Fruit fly (Drosophila melanogaster): ENCODE measurements around the gene Glut4EF.

The Glut4EF gene

DNA sequence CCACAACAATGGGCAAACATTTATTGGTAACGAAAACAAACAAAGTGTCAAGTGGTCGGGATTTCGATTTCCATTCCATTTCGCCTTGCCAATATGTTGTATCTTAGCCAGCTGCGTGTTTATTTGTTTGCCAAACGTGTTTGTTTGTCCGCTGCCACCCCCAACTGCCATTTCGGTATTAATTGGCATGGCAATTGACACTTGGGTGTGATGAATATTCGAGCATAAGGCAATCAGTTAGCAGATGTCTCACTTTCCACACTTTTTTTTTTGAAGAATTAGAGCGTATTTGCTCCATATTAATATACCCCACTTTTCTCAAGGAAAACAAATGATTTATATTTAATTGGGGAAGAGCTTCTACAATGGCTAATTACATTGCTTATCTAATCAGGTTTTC is 157.0 kb downstream of the Glut4EF start:
- TF ChIP-seq CG6808 (GFP tag; optimal IDR thresholded peaks at IDR 0.05) (no peak), CG3032 (tag; optimal IDR thresholded peaks at IDR 0.05) (no peak), CG15336 (GFP tag; IDR thresholded peaks at IDR 0.05) (no peak), Eip78C (GFP tag) (no peak), acj6 (GFP tag; optimal IDR thresholded peaks at IDR 0.05) (no peak), fd85E (GFP tag; optimal IDR thresholded peaks at IDR 0.05) (no peak), CG11902 (GFP tag; optimal IDR thresholded peaks at IDR 0.05) (no peak), OdsH (GFP tag; optimal IDR thresholded peaks at IDR 0.05) (no peak), lz (GFP tag; optimal IDR thresholded peaks at IDR 0.05) (no peak), net (GFP tag; optimal IDR thresholded peaks at IDR 0.05) (no peak), dsx (GFP tag; optimal IDR thresholded peaks at IDR 0.05; ENCODE audit: poor library complexity, severe bottlenecking) (no peak), CG31627 (GFP tag; optimal IDR thresholded peaks at IDR 0.05) (no peak), CG6792 (GFP tag; optimal IDR thresholded peaks at IDR 0.05) (no peak), Hr38 (GFP tag; optimal IDR thresholded peaks at IDR 0.05) (no peak), fd59A (GFP tag; optimal IDR thresholded peaks at IDR 0.05) (no peak), Lpt (GFP tag; optimal IDR thresholded peaks at IDR 0.05) (no peak)

DNA sequence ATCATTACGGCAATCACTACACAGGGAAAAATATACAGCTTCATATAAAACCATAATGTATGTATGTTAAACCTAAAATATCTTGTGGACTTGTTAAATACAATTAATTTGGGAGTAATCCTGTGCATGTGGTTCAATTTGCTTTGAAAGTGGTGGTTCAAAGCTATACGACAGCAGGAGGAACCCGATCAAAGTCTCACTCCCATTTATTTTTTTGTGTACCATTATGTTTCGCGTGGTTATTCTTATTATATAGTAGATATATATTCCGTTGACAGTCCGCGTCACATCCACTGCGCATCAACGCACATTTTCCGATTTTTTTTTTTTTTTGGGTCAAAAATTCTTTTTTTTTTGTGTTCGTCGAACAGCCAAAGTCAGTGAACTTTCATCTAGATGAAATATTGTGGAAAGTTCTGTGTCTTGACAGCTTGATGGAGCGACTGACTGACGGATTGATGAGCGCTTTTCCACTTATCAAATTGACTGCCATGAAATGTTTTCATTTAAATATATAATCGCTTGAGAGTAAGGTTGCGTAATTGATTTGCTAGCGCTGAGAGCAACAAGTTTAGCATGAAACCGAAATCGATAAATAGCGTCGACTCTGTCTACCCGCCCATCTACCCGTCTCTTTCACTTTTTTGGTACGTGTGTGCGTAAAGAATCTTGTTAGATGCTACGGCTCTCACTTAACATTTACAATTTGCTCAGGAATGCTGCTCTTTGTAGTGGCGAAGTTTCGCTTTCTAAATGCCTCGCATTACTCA is 158.7 kb downstream of the Glut4EF start:
- no peak for TF ChIP-seq OdsH (GFP tag; optimal IDR thresholded peaks at IDR 0.05)
- TF ChIP-seq CG11294 (GFP tag; IDR thresholded peaks at IDR 0.05): no peak
- no peak for TF ChIP-seq eg (GFP tag; IDR thresholded peaks at IDR 0.05)
- no peak for TF ChIP-seq acj6 (GFP tag; optimal IDR thresholded peaks at IDR 0.05)
- TF ChIP-seq CG31627 (GFP tag; optimal IDR thresholded peaks at IDR 0.05): no peak
- TF ChIP-seq CG10669 (GFP tag; optimal IDR thresholded peaks at IDR 0.05): no peak
- TF ChIP-seq ss (GFP tag; optimal IDR thresholded peaks at IDR 0.05): no peak
- TF ChIP-seq spab (GFP tag; optimal IDR thresholded peaks at IDR 0.05): no peak
- peak; percentile 51 for TF ChIP-seq Eip78C (GFP tag)
- TF ChIP-seq CG6276 (GFP tag; optimal IDR thresholded peaks at IDR 0.05): peak; percentile 4
- TF ChIP-seq CG32006 (GFP tag; optimal IDR thresholded peaks at IDR 0.05): peak; percentile 44
- no peak for TF ChIP-seq net (GFP tag; optimal IDR thresholded peaks at IDR 0.05)
- TF ChIP-seq CG4318 (GFP tag; optimal IDR thresholded peaks at IDR 0.05): no peak
- TF ChIP-seq CG10631 (GFP tag; optimal IDR thresholded peaks at IDR 0.05): no peak
- TF ChIP-seq Gug (GFP tag; IDR thresholded peaks at IDR 0.05): no peak
- no peak for TF ChIP-seq salr (GFP tag; optimal IDR thresholded peaks at IDR 0.05)
- TF ChIP-seq CG8119 (GFP tag; IDR thresholded peaks at IDR 0.05): no peak
- no peak for TF ChIP-seq CG7368 (GFP tag; optimal IDR thresholded peaks at IDR 0.05)
- no peak for TF ChIP-seq CG6808 (GFP tag; optimal IDR thresholded peaks at IDR 0.05)
- TF ChIP-seq dac (GFP tag; optimal IDR thresholded peaks at IDR 0.05): no peak
- no peak for TF ChIP-seq Lpt (GFP tag; optimal IDR thresholded peaks at IDR 0.05)
- no peak for TF ChIP-seq CG6854 (GFP tag; optimal IDR thresholded peaks at IDR 0.05)
- peak; percentile 60 for TF ChIP-seq svp (GFP tag)
- TF ChIP-seq pdm3 (GFP tag; optimal IDR thresholded peaks at IDR 0.05): no peak
- TF ChIP-seq Sox14 (GFP tag; optimal IDR thresholded peaks at IDR 0.05): no peak
- no peak for TF ChIP-seq Ets21C (GFP tag; optimal IDR thresholded peaks at IDR 0.05)
- TF ChIP-seq Hr4 (GFP tag; optimal IDR thresholded peaks at IDR 0.05): peak; percentile 16
- TF ChIP-seq CG34406 (GFP tag; optimal IDR thresholded peaks at IDR 0.05): no peak
- no peak for TF ChIP-seq Smox (GFP tag; optimal IDR thresholded peaks at IDR 0.05)
- TF ChIP-seq CG15336 (GFP tag; IDR thresholded peaks at IDR 0.05): 0 out of 2 replicates have a peak, but pooled peaks have one; percentile 20
- no peak for TF ChIP-seq lz (GFP tag; optimal IDR thresholded peaks at IDR 0.05)
- TF ChIP-seq dsx (GFP tag; optimal IDR thresholded peaks at IDR 0.05; ENCODE audit: poor library complexity, severe bottlenecking): no peak
- TF ChIP-seq Blimp-1 (GFP tag; optimal IDR thresholded peaks at IDR 0.05): no peak
- no peak for TF ChIP-seq CG16779 (tag; optimal IDR thresholded peaks at IDR 0.05)
- TF ChIP-seq cyc (GFP tag; optimal IDR thresholded peaks at IDR 0.05): no peak
- TF ChIP-seq CG8319 (GFP tag; optimal IDR thresholded peaks at IDR 0.05): no peak
- no peak for TF ChIP-seq CG3032 (tag; optimal IDR thresholded peaks at IDR 0.05)
- TF ChIP-seq CG11762 (GFP tag; optimal IDR thresholded peaks at IDR 0.05; ENCODE audit: insufficient read depth): no peak
- TF ChIP-seq CG8632 (GFP tag; optimal IDR thresholded peaks at IDR 0.05): no peak
- TF ChIP-seq CG1621 (tag; optimal IDR thresholded peaks at IDR 0.05): no peak
- no peak for TF ChIP-seq Sox15 (GFP tag; optimal IDR thresholded peaks at IDR 0.05)

All from whole organism, prepupa.